Worm (Caenorhabditis elegans) whole organism, early embryonic: ENCODE data around the gene irld-20.

Experiments
- B0310.2 ChIP-seq: sonication (generic microtip); optimal IDR thresholded peaks from 2 replicates; lab custom pipeline; 2016; ENCODE audit warnings: mild to moderate bottlenecking, missing genetic modification characterization, missing compliant biosample characterization
- aly-1 ChIP-seq: sonication (generic microtip); optimal IDR thresholded peaks from 2 replicates; lab custom pipeline; 2016; ENCODE audit warnings: missing genetic modification characterization, missing compliant biosample characterization
- ama-1 ChIP-seq: fragments of 150-350 bp; optimal IDR thresholded peaks from 2 replicates; lab custom pipeline; 2014
- flt-1 ChIP-seq: fragments of 200-800 bp; sonication (Bioruptor generic); IDR thresholded peaks from 2 replicates; pipeline ENCODE4 v1.3.6; 2022; ENCODE audit warnings: missing genetic modification characterization, missing compliant biosample characterization
- hmbx-1 ChIP-seq: sonication (generic microtip); optimal IDR thresholded peaks from 2 replicates; lab custom pipeline; 2016; ENCODE audit warnings: mild to moderate bottlenecking, missing genetic modification characterization, missing compliant biosample characterization
- hmg-4 ChIP-seq: fragments of 200-800 bp; sonication (Bioruptor generic); optimal IDR thresholded peaks from 2 replicates; lab custom pipeline; 2018; ENCODE audit warnings: mild to moderate bottlenecking, missing genetic modification characterization, missing compliant biosample characterization
- hnd-1 ChIP-seq: sonication (generic microtip); optimal IDR thresholded peaks from 2 replicates; lab custom pipeline; 2016; ENCODE audit warnings: missing genetic modification characterization, missing compliant biosample characterization
- scrt-1 ChIP-seq: fragments of 200-800 bp; sonication (Bioruptor generic); IDR thresholded peaks from 2 replicates; pipeline ENCODE4 v1.3.6; 2022; ENCODE audit warnings: missing genetic modification characterization, missing compliant biosample characterization
- sea-1 ChIP-seq: fragments of 200-800 bp; sonication (Bioruptor generic); conservative IDR thresholded peaks from 2 replicates; pipeline ENCODE4 v1.3.6; 2022; ENCODE audit warnings: missing genetic modification characterization, missing compliant biosample characterization
- tbx-37 ChIP-seq: fragments of 200-800 bp; sonication (Bioruptor generic); conservative IDR thresholded peaks from 2 replicates; pipeline ENCODE4 v1.3.6; 2022; ENCODE audit warnings: missing genetic modification reagents, missing genetic modification characterization, missing compliant biosample characterization

- TF ChIP-seq ama-1 (lab: Kevin White, UChicago): no peak
- TF ChIP-seq flt-1 (GFP tag; lab: Robert Waterston, UW): no peak
- TF ChIP-seq tbx-37: no peak
- no peak for TF ChIP-seq hmbx-1
- TF ChIP-seq hmg-4 (GFP tag; lab: Kevin White, UChicago): no peak
- TF ChIP-seq aly-1 (tag; lab: Kevin White, UChicago): no peak
- no peak for TF ChIP-seq B0310.2
- TF ChIP-seq scrt-1 (GFP tag; lab: Robert Waterston, UW): no peak
- TF ChIP-seq sea-1 (GFP tag; lab: Robert Waterston, UW): no peak
- no peak for TF ChIP-seq hnd-1 (tag; lab: Kevin White, UChicago)
These were observed 36.6 kb upstream of the irld-20 start, which contains the start of gene ssl-1 for ce11 chrIII:12714266-12714665.
